Fruit fly (Drosophila melanogaster) whole organism, prepupa: ENCODE results near the gene Sbf.

Experiments
- Blimp-1 ChIP-seq: fragments of 200-800 bp; sonication (Bioruptor generic); optimal IDR thresholded peaks from 3 replicates; lab custom pipeline; 2017; ENCODE audit warnings: missing biosample characterization, missing genetic modification characterization, mild to moderate bottlenecking, moderate library complexity, missing genetic modification reagents
- CG10669 ChIP-seq: fragments of 200-800 bp; sonication (Bioruptor generic); optimal IDR thresholded peaks from 3 replicates; lab custom pipeline; 2018; ENCODE audit warnings: missing biosample characterization, mild to moderate bottlenecking, missing genetic modification characterization, moderate library complexity
- CG11294 ChIP-seq: fragments of 200-800 bp; sonication (Bioruptor generic); IDR thresholded peaks from 2 replicates; pipeline ENCODE4 v1.3.6; 2022; ENCODE audit warnings: missing biosample characterization, missing genetic modification characterization
- CG15336 ChIP-seq: fragments of 200-800 bp; sonication (Bioruptor generic); IDR thresholded peaks from 2 replicates; pipeline ENCODE4 v1.3.6; 2022; ENCODE audit warnings: missing biosample characterization, missing genetic modification characterization
- CG1621 ChIP-seq: fragments of 200-800 bp; sonication (Bioruptor generic); optimal IDR thresholded peaks from 3 replicates; lab custom pipeline; 2018; ENCODE audit warnings: missing biosample characterization, mild to moderate bottlenecking, missing genetic modification characterization
- CG16779 ChIP-seq: fragments of 200-800 bp; sonication (Bioruptor generic); optimal IDR thresholded peaks from 3 replicates; lab custom pipeline; 2017; ENCODE audit warnings: missing biosample characterization, mild to moderate bottlenecking, missing genetic modification characterization
- CG3032 ChIP-seq: fragments of 200-800 bp; optimal IDR thresholded peaks from 2 replicates; lab custom pipeline; 2019; ENCODE audit warnings: missing biosample characterization, mild to moderate bottlenecking, missing genetic modification characterization, moderate library complexity
- CG31627 ChIP-seq: fragments of 200-800 bp; sonication (Bioruptor generic); optimal IDR thresholded peaks from 3 replicates; lab custom pipeline; 2016; ENCODE audit warnings: missing biosample characterization, missing genetic modification characterization
- CG32006 ChIP-seq: fragments of 200-800 bp; sonication (Bioruptor generic); optimal IDR thresholded peaks from 3 replicates; lab custom pipeline; 2017; ENCODE audit warnings: missing biosample characterization, mild to moderate bottlenecking, missing genetic modification characterization
- CG34406 ChIP-seq: fragments of 200-800 bp; sonication (Bioruptor generic); optimal IDR thresholded peaks from 3 replicates; lab custom pipeline; 2016; ENCODE audit warnings: missing biosample characterization, missing genetic modification characterization
- CG4318 ChIP-seq: fragments of 200-800 bp; sonication (Bioruptor generic); optimal IDR thresholded peaks from 3 replicates; lab custom pipeline; 2017; ENCODE audit warnings: missing biosample characterization, mild to moderate bottlenecking, missing genetic modification characterization
- CG6163 ChIP-seq: fragments of 200-800 bp; sonication (Bioruptor generic); IDR thresholded peaks from 3 replicates; pipeline ENCODE4 v1.3.6; 2022; ENCODE audit warnings: missing biosample characterization, missing genetic modification characterization
- CG6792 ChIP-seq: fragments of 200-800 bp; sonication (Bioruptor generic); optimal IDR thresholded peaks from 3 replicates; lab custom pipeline; 2016; ENCODE audit warnings: missing biosample characterization, missing genetic modification characterization
- CG6854 ChIP-seq: fragments of 200-800 bp; sonication (Bioruptor generic); optimal IDR thresholded peaks from 2 replicates; lab custom pipeline; 2017; ENCODE audit warnings: missing biosample characterization, mild to moderate bottlenecking, missing genetic modification characterization
- CG8119 ChIP-seq: fragments of 200-800 bp; sonication (Bioruptor generic); IDR thresholded peaks from 3 replicates; pipeline ENCODE4 v1.3.6; 2022; ENCODE audit warnings: missing biosample characterization, missing genetic modification characterization
- CG8319 ChIP-seq: fragments of 200-800 bp; sonication (Bioruptor generic); optimal IDR thresholded peaks from 3 replicates; lab custom pipeline; 2016; ENCODE audit warnings: missing biosample characterization, missing genetic modification characterization
- CG8632 ChIP-seq: fragments of 200-800 bp; sonication (Bioruptor generic); optimal IDR thresholded peaks from 3 replicates; lab custom pipeline; 2016; ENCODE audit warnings: missing biosample characterization, missing genetic modification characterization
- CG9139 ChIP-seq: fragments of 200-800 bp; sonication (Bioruptor generic); optimal IDR thresholded peaks from 3 replicates; lab custom pipeline; 2017; ENCODE audit warnings: missing biosample characterization, mild to moderate bottlenecking, missing genetic modification characterization
- Eip75B ChIP-seq: fragments of 200-800 bp; sonication (Bioruptor generic); optimal IDR thresholded peaks from 3 replicates; lab custom pipeline; 2016; ENCODE audit warnings: missing biosample characterization, missing genetic modification characterization
- Eip78C ChIP-seq: fragments of 200-800 bp; sonication (Bioruptor generic); peaks from one replicate; lab custom pipeline; 2016; ENCODE audit warnings: missing biosample characterization, missing genetic modification characterization
- Eip93F ChIP-seq: fragments of 200-800 bp; sonication (Bioruptor generic); optimal IDR thresholded peaks from 2 replicates; lab custom pipeline; 2016; ENCODE audit warnings: missing biosample characterization, mild to moderate bottlenecking, missing genetic modification characterization
- Gug ChIP-seq: fragments of 200-800 bp; sonication (Bioruptor generic); IDR thresholded peaks from 2 replicates; pipeline ENCODE4 v1.3.6; 2022; ENCODE audit warnings: missing biosample characterization, missing genetic modification characterization
- Hr38 ChIP-seq: sonication (Bioruptor generic); optimal IDR thresholded peaks from 2 replicates; lab custom pipeline; 2016; ENCODE audit warnings: missing biosample characterization, missing genetic modification characterization
- Hr39 ChIP-seq: fragments of 200-800 bp; sonication (Bioruptor generic); optimal IDR thresholded peaks from 2 replicates; lab custom pipeline; 2016; ENCODE audit warnings: missing biosample characterization, missing genetic modification characterization
- Hr4 ChIP-seq: fragments of 200-800 bp; sonication (Bioruptor generic); optimal IDR thresholded peaks from 3 replicates; lab custom pipeline; 2016; ENCODE audit warnings: missing biosample characterization, missing genetic modification characterization
- OdsH ChIP-seq: fragments of 200-800 bp; sonication (Bioruptor generic); optimal IDR thresholded peaks from 3 replicates; lab custom pipeline; 2016; ENCODE audit warnings: missing biosample characterization, missing genetic modification characterization
- Smox ChIP-seq: fragments of 200-800 bp; sonication (Bioruptor generic); optimal IDR thresholded peaks from 3 replicates; lab custom pipeline; 2016; ENCODE audit warnings: missing biosample characterization, missing genetic modification characterization
- Sox14 ChIP-seq: fragments of 200-800 bp; sonication (Bioruptor generic); optimal IDR thresholded peaks from 3 replicates; lab custom pipeline; 2016; ENCODE audit warnings: missing biosample characterization, missing genetic modification characterization
- achi ChIP-seq: fragments of 200-800 bp; sonication (Bioruptor generic); optimal IDR thresholded peaks from 3 replicates; lab custom pipeline; 2016; ENCODE audit warnings: missing biosample characterization, missing genetic modification characterization
- acj6 ChIP-seq: fragments of 200-800 bp; sonication (Bioruptor generic); optimal IDR thresholded peaks from 3 replicates; lab custom pipeline; 2016; ENCODE audit warnings: missing biosample characterization, missing genetic modification characterization
- cyc ChIP-seq: fragments of 200-800 bp; sonication (Bioruptor generic); optimal IDR thresholded peaks from 3 replicates; lab custom pipeline; 2016; ENCODE audit warnings: missing biosample characterization, missing genetic modification characterization
- dsx ChIP-seq: fragments of 200-800 bp; optimal IDR thresholded peaks from 3 replicates; lab custom pipeline; 2019; ENCODE audit warnings: missing biosample characterization, mild to moderate bottlenecking, missing genetic modification characterization, moderate library complexity; ENCODE audit not compliant: poor library complexity, severe bottlenecking
- eg ChIP-seq: fragments of 200-800 bp; sonication (Bioruptor generic); IDR thresholded peaks from 3 replicates; pipeline ENCODE4 v1.3.6; 2022; ENCODE audit warnings: missing biosample characterization, missing genetic modification characterization
- esn ChIP-seq: fragments of 200-800 bp; sonication (Bioruptor generic); optimal IDR thresholded peaks from 2 replicates; lab custom pipeline; 2016; ENCODE audit warnings: missing biosample characterization, mild to moderate bottlenecking, missing genetic modification characterization, moderate library complexity
- lz ChIP-seq: fragments of 200-800 bp; sonication (Bioruptor generic); optimal IDR thresholded peaks from 3 replicates; lab custom pipeline; 2016; ENCODE audit warnings: missing biosample characterization, missing genetic modification characterization
- pdm3 ChIP-seq: fragments of 200-800 bp; sonication (Bioruptor generic); optimal IDR thresholded peaks from 3 replicates; lab custom pipeline; 2016; ENCODE audit warnings: missing biosample characterization, missing genetic modification characterization
- salr ChIP-seq, 2 experiments: fragments of 200-800 bp; sonication (Bioruptor generic); optimal IDR thresholded peaks; 3 replicates each; lab custom pipeline; 2016 to 2018; ENCODE audit warnings: missing biosample characterization in 2 of 2, missing genetic modification characterization in 2 of 2, mild to moderate bottlenecking in 1 of 2
- spab ChIP-seq: fragments of 200-800 bp; sonication (Bioruptor generic); optimal IDR thresholded peaks from 2 replicates; lab custom pipeline; 2017; ENCODE audit warnings: missing biosample characterization, mild to moderate bottlenecking, missing genetic modification characterization, missing genetic modification reagents
- ss ChIP-seq, 2 experiments: fragments of 200-800 bp; sonication (Bioruptor generic); optimal IDR thresholded peaks; 2 replicates in 1 of 2; 3 replicates in 1 of 2; lab custom pipeline; 2017 to 2018; ENCODE audit warnings: mild to moderate bottlenecking in 2 of 2, missing biosample characterization in 2 of 2, missing genetic modification characterization in 2 of 2, moderate library complexity in 1 of 2
- svp ChIP-seq: fragments of 200-800 bp; sonication (Bioruptor generic); peaks from one replicate; lab custom pipeline; 2016; ENCODE audit warnings: missing biosample characterization, missing genetic modification characterization
- topi ChIP-seq: fragments of 200-800 bp; sonication (Bioruptor generic); optimal IDR thresholded peaks from 3 replicates; lab custom pipeline; 2016; ENCODE audit warnings: missing biosample characterization, missing genetic modification characterization

Sbf gene

DNA sequence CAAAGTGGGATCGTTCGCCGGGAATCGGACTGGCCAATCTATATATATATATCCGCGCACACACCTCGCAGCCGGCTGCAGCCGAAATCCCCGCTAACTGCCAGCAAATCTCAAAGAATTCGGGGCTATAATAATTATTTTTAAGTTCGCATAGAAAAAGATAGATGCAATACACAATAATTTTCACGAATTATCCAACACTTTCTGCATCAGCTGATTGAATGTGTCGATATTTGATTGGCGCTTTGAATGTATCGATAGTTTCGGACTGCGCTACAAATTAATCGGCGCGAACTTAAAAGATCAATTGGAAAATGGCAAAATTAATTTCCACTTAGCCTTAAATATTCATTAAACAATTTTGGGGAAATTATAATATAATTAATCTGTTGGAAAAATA lies at the start of gene Sbf:
Sbf (minus strand) TSS at position 169 of the 400 bp plus-strand sequence.
- TF ChIP-seq esn (GFP tag; lab: Kevin White, UChicago) (peak; percentile 39), CG15336 (0 out of 2 replicates have a peak, but pooled peaks have one; percentile 17), CG9139 (no peak), CG6854 (GFP tag; lab: Kevin White, UChicago) (peak; percentile 7)

DNA sequence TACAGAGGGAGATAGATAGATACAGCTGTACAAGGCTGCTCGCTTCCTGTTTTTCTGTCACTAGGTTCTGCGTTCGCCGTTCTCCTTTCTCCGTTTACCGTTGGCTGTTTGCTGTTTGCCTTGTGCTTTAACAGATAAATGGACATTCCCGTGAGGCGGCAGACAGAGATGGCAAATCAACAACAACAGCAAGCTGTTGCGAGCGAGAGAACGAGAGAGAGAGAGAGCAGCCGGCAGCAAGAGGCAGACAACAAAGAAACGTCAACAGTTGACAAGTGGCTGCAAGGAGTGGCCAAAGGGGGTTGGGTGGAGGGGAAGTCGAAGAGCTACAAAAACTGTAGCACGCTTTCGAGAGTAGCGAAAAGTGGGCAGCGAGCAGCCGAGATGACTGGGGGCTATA lies 36.7 kb upstream of the Sbf start:
- TF ChIP-seq Sox14 (GFP tag; lab: Kevin White, UChicago) (peak; percentile 25), Eip78C (GFP tag; lab: Kevin White, UChicago) (peak; percentile 63), eg (0 out of 3 replicates have a peak, but pooled peaks have one; percentile 24), ss (GFP tag; optimal IDR thresholded peaks at IDR 0.05; lab: Kevin White, UChicago) (peak in 1 of 2 experiments; percentile 33), CG8632 (GFP tag; lab: Kevin White, UChicago) (no peak), topi (GFP tag; lab: Kevin White, UChicago) (no peak), CG32006 (GFP tag; lab: Kevin White, UChicago) (peak; percentile 16), Hr38 (GFP tag; lab: Kevin White, UChicago) (no peak), dsx (GFP tag; lab: Kevin White, UChicago) (peak; percentile 34), achi (peak; percentile 0), CG6854 (GFP tag; lab: Kevin White, UChicago) (no peak)

DNA sequence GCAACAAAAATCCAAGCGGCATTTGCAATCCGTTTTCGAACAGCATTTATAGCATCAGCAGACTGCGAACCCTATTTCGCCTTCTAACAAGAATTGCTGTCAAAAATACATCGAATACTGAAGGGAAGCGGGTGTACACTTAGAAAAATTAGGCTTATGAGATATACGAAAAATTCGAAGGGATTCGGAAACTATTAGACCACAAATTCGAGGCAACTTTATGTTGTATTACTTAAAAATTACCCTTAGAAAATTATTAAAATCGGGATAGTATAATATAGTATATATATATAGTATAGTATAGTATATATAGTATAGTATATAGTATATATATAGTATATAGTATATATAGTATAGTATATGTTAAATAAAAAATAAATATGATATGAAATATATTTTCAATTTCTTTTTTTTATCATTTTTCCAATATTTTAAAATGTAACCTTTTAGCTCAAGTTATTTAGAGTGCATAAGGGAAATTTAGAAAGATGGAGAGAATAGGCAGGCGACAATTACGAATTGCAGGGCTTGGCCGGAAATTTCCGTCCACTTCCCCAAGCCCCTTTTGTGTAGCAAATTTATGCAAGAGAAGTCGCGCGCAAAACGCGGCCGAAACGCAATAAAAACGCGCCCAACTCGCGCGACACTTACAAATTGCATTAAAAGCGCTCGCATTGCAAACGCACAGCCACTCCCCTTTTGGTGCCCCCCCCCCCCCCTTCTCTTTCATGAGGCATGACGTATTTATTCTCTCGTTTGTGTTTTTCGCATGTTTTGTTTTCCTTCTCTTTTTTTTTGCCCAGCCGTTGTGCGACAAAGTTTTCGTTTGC lies 34.2 kb upstream of the Sbf start:
- peak; percentile 22 for TF ChIP-seq acj6 (GFP tag; lab: Kevin White, UChicago)
- TF ChIP-seq Gug (GFP tag; lab: Robert Waterston, UW), result 0 out of 2 replicates have a peak, but pooled peaks have one; percentile 10
- peak; percentile 36 for TF ChIP-seq OdsH (GFP tag; lab: Kevin White, UChicago)
- peak; percentile 9; the same call in 1 of the 3 replicates for TF ChIP-seq CG6163 (GFP tag; lab: Robert Waterston, UW)
- peak; percentile 56; the same call in 2 of the 3 replicates for TF ChIP-seq eg
- no peak for TF ChIP-seq CG31627
- TF ChIP-seq CG16779 (tag; lab: Kevin White, UChicago), result no peak
- no peak for TF ChIP-seq Eip93F
- TF ChIP-seq salr (GFP tag; optimal IDR thresholded peaks at IDR 0.05; lab: Kevin White, UChicago), result peak in 1 of 2 experiments; percentile 11
- peak; percentile 16; the same call in 1 of the 3 replicates for TF ChIP-seq CG8119
- no peak for TF ChIP-seq cyc
- peak; percentile 21 for TF ChIP-seq achi
- TF ChIP-seq CG32006 (GFP tag; lab: Kevin White, UChicago), result peak; percentile 55
- TF ChIP-seq Eip78C (GFP tag; lab: Kevin White, UChicago), result peak; percentile 66

DNA sequence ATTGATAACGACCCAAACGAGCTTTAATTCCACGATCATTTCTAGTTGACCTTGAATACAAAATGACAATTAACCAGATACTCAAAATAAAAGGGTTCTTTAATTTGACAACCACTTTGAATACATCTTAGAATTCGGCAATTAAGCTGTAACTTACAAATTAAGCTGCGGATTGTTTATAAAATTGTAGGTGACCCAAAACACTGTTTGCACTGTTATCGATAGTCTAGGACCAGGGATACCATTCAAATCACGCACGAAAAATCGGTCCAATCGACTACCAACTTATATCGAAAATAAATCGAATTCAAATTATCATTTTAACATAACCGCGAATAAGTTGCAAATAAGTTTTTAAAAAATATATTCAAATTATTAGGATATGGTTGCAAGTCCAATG lies 25.5 kb upstream of the Sbf start, which contains the start of gene Kyat:
Kyat (minus strand) TSS at position 228 of the 400 bp plus-strand sequence.
- no peak for TF ChIP-seq Hr39 (GFP tag; lab: Kevin White, UChicago)
- no peak for TF ChIP-seq CG11294
- no peak for TF ChIP-seq CG34406 (GFP tag; lab: Kevin White, UChicago)
- no peak for TF ChIP-seq eg
- no peak for TF ChIP-seq Eip93F
- TF ChIP-seq CG31627, result no peak
- no peak for TF ChIP-seq lz
- no peak for TF ChIP-seq CG6163 (GFP tag; lab: Robert Waterston, UW)
- no peak for TF ChIP-seq Eip75B
- no peak for TF ChIP-seq CG10669
- TF ChIP-seq esn (GFP tag; lab: Kevin White, UChicago), result peak; percentile 22
- no peak for TF ChIP-seq cyc
- TF ChIP-seq topi (GFP tag; lab: Kevin White, UChicago), result no peak
- no peak for TF ChIP-seq salr (GFP tag; optimal IDR thresholded peaks at IDR 0.05; lab: Kevin White, UChicago)
- TF ChIP-seq Eip78C (GFP tag; lab: Kevin White, UChicago), result peak; percentile 35
- TF ChIP-seq CG6792 (GFP tag; lab: Kevin White, UChicago), result no peak
- peak; percentile 93 for TF ChIP-seq svp (GFP tag; lab: Kevin White, UChicago)
- no peak for TF ChIP-seq Blimp-1 (GFP tag; lab: Kevin White, UChicago)
- peak; percentile 56 for TF ChIP-seq dsx (GFP tag; lab: Kevin White, UChicago)
- no peak for TF ChIP-seq CG1621 (tag; lab: Kevin White, UChicago)
- TF ChIP-seq CG8119, result no peak
- TF ChIP-seq CG3032 (tag; lab: Kevin White, UChicago), result peak; percentile 2
- TF ChIP-seq Hr4, result no peak
- no peak for TF ChIP-seq spab (GFP tag; lab: Kevin White, UChicago)
- TF ChIP-seq Gug (GFP tag; lab: Robert Waterston, UW), result no peak
- no peak for TF ChIP-seq Smox (GFP tag; lab: Kevin White, UChicago)
- TF ChIP-seq CG8632 (GFP tag; lab: Kevin White, UChicago), result no peak
- no peak for TF ChIP-seq Hr38 (GFP tag; lab: Kevin White, UChicago)
- no peak for TF ChIP-seq ss (GFP tag; optimal IDR thresholded peaks at IDR 0.05; lab: Kevin White, UChicago)
- no peak for TF ChIP-seq pdm3
- TF ChIP-seq CG4318 (GFP tag; lab: Kevin White, UChicago), result no peak
- peak; percentile 99 for TF ChIP-seq CG8319 (GFP tag; lab: Kevin White, UChicago)
